Worm (Caenorhabditis elegans) whole organism, mixed stage, embryonic: ENCODE results near the gene dnj-16.

Experiments used
- M03D4.4 ChIP-seq: sonication (generic microtip); optimal IDR thresholded peaks from 2 replicates; lab custom pipeline; 2017; ENCODE audit warnings: mild to moderate bottlenecking, missing genetic modification characterization, missing compliant biosample characterization
- bed-3 ChIP-seq: fragments of 200-800 bp; sonication (Bioruptor generic); optimal IDR thresholded peaks from 3 replicates; lab custom pipeline; 2018; ENCODE audit warnings: mild to moderate bottlenecking, missing genetic modification characterization, moderate library complexity, missing compliant biosample characterization
- blmp-1 ChIP-seq: fragments of 150-350 bp; optimal IDR thresholded peaks from 2 replicates; lab custom pipeline; 2014; ENCODE audit warnings: missing biosample characterization, missing genetic modification characterization
- ceh-39 ChIP-seq: fragments of 150-350 bp; optimal IDR thresholded peaks from 2 replicates; lab custom pipeline; 2014; ENCODE audit warnings: missing biosample characterization, missing genetic modification characterization
- ceh-83 ChIP-seq: fragments of 200-800 bp; sonication (Bioruptor generic); optimal IDR thresholded peaks from 2 replicates; lab custom pipeline; 2018; ENCODE audit warnings: mild to moderate bottlenecking, missing genetic modification characterization, missing compliant biosample characterization
- ces-1 ChIP-seq: fragments of 150-350 bp; optimal IDR thresholded peaks from 2 replicates; lab custom pipeline; 2014; ENCODE audit warnings: missing biosample characterization, missing genetic modification reagents, missing genetic modification characterization
- drap-1 ChIP-seq: fragments of 200-800 bp; sonication (Bioruptor generic); optimal IDR thresholded peaks from 3 replicates; lab custom pipeline; 2018; ENCODE audit warnings: mild to moderate bottlenecking, missing genetic modification characterization, missing compliant biosample characterization
- elt-1 ChIP-seq: sonication (generic microtip); optimal IDR thresholded peaks from 2 replicates; lab custom pipeline; 2017; ENCODE audit warnings: missing genetic modification characterization, mild to moderate bottlenecking, missing compliant biosample characterization, antibody characterized with exemption, moderate library complexity, borderline replicate concordance; ENCODE audit not compliant: insufficient read depth
- elt-3 ChIP-seq: fragments of 150-350 bp; optimal IDR thresholded peaks from 2 replicates; lab custom pipeline; 2014; ENCODE audit warnings: missing biosample characterization, missing genetic modification characterization
- flh-1 ChIP-seq: fragments of 200-800 bp; sonication (Bioruptor generic); optimal IDR thresholded peaks from 2 replicates; lab custom pipeline; 2018; ENCODE audit warnings: mild to moderate bottlenecking, missing genetic modification characterization, moderate library complexity, missing compliant biosample characterization
- ham-2 ChIP-seq: fragments of 200-800 bp; sonication (Bioruptor generic); optimal IDR thresholded peaks from 2 replicates; lab custom pipeline; 2018; ENCODE audit warnings: mild to moderate bottlenecking, missing genetic modification characterization, missing compliant biosample characterization
- hlh-1 ChIP-seq: fragments of 150-350 bp; optimal IDR thresholded peaks from 2 replicates; lab custom pipeline; 2014; ENCODE audit warnings: missing biosample characterization, missing genetic modification reagents, missing genetic modification characterization
- lin-13 ChIP-seq: fragments of 150-350 bp; optimal IDR thresholded peaks from 2 replicates; lab custom pipeline; 2014; ENCODE audit warnings: missing biosample characterization, missing genetic modification characterization
- lin-32 ChIP-seq: fragments of 200-800 bp; sonication (Bioruptor generic); optimal IDR thresholded peaks from 2 replicates; lab custom pipeline; 2018; ENCODE audit warnings: mild to moderate bottlenecking, missing genetic modification characterization, missing compliant biosample characterization
- lsy-2 ChIP-seq: fragments of 150-350 bp; optimal IDR thresholded peaks from 2 replicates; lab custom pipeline; 2014; ENCODE audit warnings: missing biosample characterization, missing genetic modification characterization
- mab-5 ChIP-seq: fragments of 150-350 bp; optimal IDR thresholded peaks from 2 replicates; lab custom pipeline; 2014; ENCODE audit warnings: missing biosample characterization, missing genetic modification characterization
- mep-1 ChIP-seq: fragments of 150-350 bp; optimal IDR thresholded peaks from 2 replicates; lab custom pipeline; 2017; ENCODE audit warnings: missing biosample characterization, missing genetic modification reagents, missing genetic modification characterization, inconsistent platforms
- nhr-12 ChIP-seq: fragments of 150-350 bp; optimal IDR thresholded peaks from 2 replicates; lab custom pipeline; 2014; ENCODE audit warnings: missing biosample characterization, missing genetic modification characterization
- nhr-2 ChIP-seq: fragments of 150-350 bp; optimal IDR thresholded peaks from 2 replicates; lab custom pipeline; 2014; ENCODE audit warnings: missing biosample characterization, missing genetic modification characterization
- nhr-237 ChIP-seq: fragments of 150-350 bp; optimal IDR thresholded peaks from 2 replicates; lab custom pipeline; 2014; ENCODE audit warnings: missing biosample characterization, missing genetic modification characterization
- nhr-28 ChIP-seq: fragments of 150-350 bp; optimal IDR thresholded peaks from 2 replicates; lab custom pipeline; 2014; ENCODE audit warnings: missing biosample characterization, missing genetic modification characterization
- nhr-76 ChIP-seq: sonication (generic microtip); optimal IDR thresholded peaks from 2 replicates; lab custom pipeline; 2017; ENCODE audit warnings: missing biosample characterization, missing genetic modification characterization
- pha-4 ChIP-seq: fragments of 150-350 bp; optimal IDR thresholded peaks from 2 replicates; lab custom pipeline; 2018; ENCODE audit warnings: missing biosample characterization, missing genetic modification reagents, missing genetic modification characterization
- sem-2 ChIP-seq: fragments of 200-800 bp; sonication (Bioruptor generic); optimal IDR thresholded peaks from 2 replicates; lab custom pipeline; 2018; ENCODE audit warnings: mild to moderate bottlenecking, missing genetic modification characterization, missing compliant biosample characterization
- sptf-1 ChIP-seq: sonication (generic microtip); optimal IDR thresholded peaks from 2 replicates; lab custom pipeline; 2017; ENCODE audit warnings: mild to moderate bottlenecking, missing genetic modification characterization, moderate library complexity, missing compliant biosample characterization
- tbx-8 ChIP-seq: fragments of 200-800 bp; sonication (Bioruptor generic); optimal IDR thresholded peaks from 2 replicates; lab custom pipeline; 2018; ENCODE audit warnings: mild to moderate bottlenecking, missing genetic modification characterization, moderate library complexity, missing compliant biosample characterization
- unc-62 ChIP-seq: fragments of 150-350 bp; optimal IDR thresholded peaks from 2 replicates; lab custom pipeline; 2014; ENCODE audit warnings: missing biosample characterization, missing genetic modification reagents, missing genetic modification characterization
- zip-8 ChIP-seq: fragments of 150-350 bp; optimal IDR thresholded peaks from 2 replicates; lab custom pipeline; 2014; ENCODE audit warnings: missing biosample characterization, missing genetic modification characterization
- ztf-11 ChIP-seq: fragments of 150-350 bp; optimal IDR thresholded peaks from 2 replicates; lab custom pipeline; 2014; ENCODE audit warnings: missing biosample characterization, missing genetic modification characterization

The dnj-16 gene

ce11 chrIII:4172210-4172609 lies 18.7 kb upstream of the dnj-16 start:
- TF ChIP-seq nhr-2 (tag; lab: Kevin White, UChicago) = no peak
- no peak for TF ChIP-seq sptf-1 (tag; lab: Kevin White, UChicago)
- TF ChIP-seq sem-2 (GFP tag; lab: Kevin White, UChicago) = no peak

- TF ChIP-seq lin-13 (tag; lab: Kevin White, UChicago) (no peak), blmp-1 (no peak), nhr-237 (no peak), nhr-2 (tag; lab: Kevin White, UChicago) (no peak), sem-2 (GFP tag; lab: Kevin White, UChicago) (no peak), ceh-83 (GFP tag; lab: Kevin White, UChicago) (no peak), unc-62 (GFP tag; lab: Kevin White, UChicago) (no peak), ceh-39 (tag; lab: Kevin White, UChicago) (no peak), mep-1 (no peak), elt-1 (no peak), nhr-76 (tag; lab: Kevin White, UChicago) (no peak), pha-4 (tag; lab: Kevin White, UChicago) (no peak), nhr-28 (tag; lab: Kevin White, UChicago) (no peak), sptf-1 (tag; lab: Kevin White, UChicago) (no peak), zip-8 (tag; lab: Kevin White, UChicago) (no peak), lin-32 (no peak)
These were observed 15.5 kb upstream of the dnj-16 start for ce11 chrIII:4175489-4175888.

ce11 chrIII:4176109-4176596 lies 14.8 kb upstream of the dnj-16 start, which contains the start of the genes hrde-1 and C16C10.13:
Gene hrde-1 (minus strand): TSS chrIII:4176159.
Gene C16C10.13 (plus strand): TSS chrIII:4176440.
- no peak for TF ChIP-seq lsy-2 (tag; lab: Kevin White, UChicago)

ce11 chrIII:4178564-4178963 lies 12.4 kb upstream of the dnj-16 start, which contains the start of gene C16C10.2:
Gene C16C10.2 (minus strand): TSS chrIII:4178664.
- TF ChIP-seq lsy-2 (tag; lab: Kevin White, UChicago) = no peak
- TF ChIP-seq ceh-83 (GFP tag; lab: Kevin White, UChicago) = no peak
- TF ChIP-seq tbx-8 = no peak
- TF ChIP-seq nhr-76 (tag; lab: Kevin White, UChicago) = no peak
- no peak for TF ChIP-seq M03D4.4 (tag; lab: Kevin White, UChicago)
- TF ChIP-seq nhr-12 = no peak
- TF ChIP-seq ztf-11 = no peak
- no peak for TF ChIP-seq zip-8 (tag; lab: Kevin White, UChicago)
- no peak for TF ChIP-seq nhr-2 (tag; lab: Kevin White, UChicago)

- TF ChIP-seq bed-3 (no peak), lin-13 (tag; lab: Kevin White, UChicago) (no peak), hlh-1 (tag; lab: Kevin White, UChicago) (no peak), M03D4.4 (tag; lab: Kevin White, UChicago) (no peak), ceh-39 (tag; lab: Kevin White, UChicago) (no peak), drap-1 (no peak), ceh-83 (GFP tag; lab: Kevin White, UChicago) (no peak), mab-5 (tag; lab: Kevin White, UChicago) (no peak), elt-3 (tag; lab: Kevin White, UChicago) (no peak)
These were observed 9.6 kb upstream of the dnj-16 start, which contains the start of gene C16C10.1 for ce11 chrIII:4181338-4181737. Gene C16C10.1 (minus strand): TSS chrIII:4181438.

- TF ChIP-seq nhr-2 (tag; lab: Kevin White, UChicago) = no peak
- TF ChIP-seq elt-1 = no peak
- TF ChIP-seq pha-4 (tag; lab: Kevin White, UChicago) = no peak
- TF ChIP-seq zip-8 (tag; lab: Kevin White, UChicago) = no peak
- TF ChIP-seq mab-5 (tag; lab: Kevin White, UChicago) = no peak
- TF ChIP-seq ces-1 (GFP tag; lab: Kevin White, UChicago) = no peak
- TF ChIP-seq unc-62 (GFP tag; lab: Kevin White, UChicago) = no peak
- TF ChIP-seq hlh-1 (tag; lab: Kevin White, UChicago) = no peak
- no peak for TF ChIP-seq mep-1
- no peak for TF ChIP-seq sptf-1 (tag; lab: Kevin White, UChicago)
- no peak for TF ChIP-seq ham-2 (GFP tag; lab: Kevin White, UChicago)
- no peak for TF ChIP-seq flh-1 (GFP tag; lab: Kevin White, UChicago)
These were observed 4.1 kb upstream of the dnj-16 start, which contains the start of gene lars-1 for ce11 chrIII:4186751-4187309. Gene lars-1 (minus strand): TSS chrIII:4186801.
